Worm (Caenorhabditis elegans) whole organism, mixed stage, embryonic: Measurements from ENCODE around the gene Y39A1A.2.

ENCODE experiments used
- lsy-2 ChIP-seq: fragments of 150-350 bp; optimal IDR thresholded peaks from 2 replicates; lab custom pipeline; 2014; ENCODE audit warnings: missing biosample characterization, missing genetic modification characterization
- nhr-76 ChIP-seq: sonication (generic microtip); optimal IDR thresholded peaks from 2 replicates; lab custom pipeline; 2017; ENCODE audit warnings: missing biosample characterization, missing genetic modification characterization
- zip-8 ChIP-seq: fragments of 150-350 bp; optimal IDR thresholded peaks from 2 replicates; lab custom pipeline; 2014; ENCODE audit warnings: missing biosample characterization, missing genetic modification characterization

- TF ChIP-seq lsy-2, result no peak
- TF ChIP-seq nhr-76, result no peak
- TF ChIP-seq zip-8 (tag; lab: Kevin White, UChicago), result no peak
Observed at ce11 chrIII:10596387-10596786, 7.0 kb downstream of the Y39A1A.2 start, which contains the start of gene Y39A1A.3.
